Fruit fly (Drosophila melanogaster) whole organism, wandering third instar larva: ENCODE results near the gene Helz.

ENCODE experiments used
- Abd-B ChIP-seq: fragments of >200 bp; optimal IDR thresholded peaks from 2 replicates; lab custom pipeline; 2017; ENCODE audit warnings: missing biosample characterization, missing genetic modification characterization
- CG32264 ChIP-seq: fragments of 200-800 bp; sonication (Bioruptor generic); optimal IDR thresholded peaks from 2 replicates; lab custom pipeline; 2016; ENCODE audit warnings: missing biosample characterization, missing genetic modification characterization
- CG9705 ChIP-seq: fragments of 200-800 bp; sonication (Bioruptor generic); optimal IDR thresholded peaks from 2 replicates; lab custom pipeline; 2018; ENCODE audit warnings: missing biosample characterization, mild to moderate bottlenecking, missing genetic modification characterization
- Dfd ChIP-seq: fragments of >200 bp; optimal IDR thresholded peaks from 2 replicates; lab custom pipeline; 2017; ENCODE audit warnings: missing biosample characterization, missing genetic modification characterization
- Dif ChIP-seq: fragments of 200-275, 200-300 bp; sonication (Bioruptor generic); optimal IDR thresholded peaks from 2 replicates; lab custom pipeline; 2018; ENCODE audit warnings: missing biosample characterization, missing genetic modification characterization; ENCODE audit not compliant: partially characterized antibody
- GATAd ChIP-seq: sonication (Bioruptor generic); optimal IDR thresholded peaks from 2 replicates; lab custom pipeline; 2016; ENCODE audit warnings: missing biosample characterization, missing genetic modification characterization
- HLH106 ChIP-seq: fragments of 200-800 bp; optimal IDR thresholded peaks from 3 replicates; lab custom pipeline; 2019; ENCODE audit warnings: missing biosample characterization, mild to moderate bottlenecking, missing genetic modification characterization, moderate library complexity
- Hr78 ChIP-seq: fragments of >200 bp; optimal IDR thresholded peaks from 2 replicates; lab custom pipeline; 2017; ENCODE audit warnings: missing biosample characterization, missing genetic modification characterization
- Hr83 ChIP-seq: fragments of 200-300 bp; sonication (Bioruptor generic); optimal IDR thresholded peaks from 2 replicates; lab custom pipeline; 2016; ENCODE audit warnings: missing biosample characterization, mild to moderate bottlenecking, missing genetic modification characterization, moderate library complexity; ENCODE audit not compliant: poor library complexity, severe bottlenecking
- Mio ChIP-seq: sonication (Bioruptor generic); optimal IDR thresholded peaks from 2 replicates; lab custom pipeline; 2016; ENCODE audit warnings: missing biosample characterization, missing genetic modification characterization
- Myc ChIP-seq: fragments of >200 bp; optimal IDR thresholded peaks from 2 replicates; lab custom pipeline; 2017
- N ChIP-seq: fragments of >200 bp; optimal IDR thresholded peaks from 2 replicates; lab custom pipeline; 2018; ENCODE audit warnings: missing biosample characterization, missing external identifiers, missing genetic modification characterization
- OdsH ChIP-seq: fragments of 200-800 bp; sonication (Bioruptor generic); optimal IDR thresholded peaks from 2 replicates; lab custom pipeline; 2016; ENCODE audit warnings: missing biosample characterization, mild to moderate bottlenecking, missing genetic modification characterization
- Rel ChIP-seq, 2 experiments: fragments of 200-800 bp; sonication (Bioruptor generic) in 1 of 2; optimal IDR thresholded peaks; 2 replicates in 1 of 2; 3 replicates in 1 of 2; lab custom pipeline; 2016 to 2019; ENCODE audit warnings: mild to moderate bottlenecking in 2 of 2, missing biosample characterization in 2 of 2, missing genetic modification characterization in 2 of 2, moderate library complexity in 1 of 2
- Sp1 ChIP-seq: fragments of 200-800 bp; sonication (Bioruptor generic); optimal IDR thresholded peaks from 3 replicates; lab custom pipeline; 2019; ENCODE audit warnings: missing biosample characterization, mild to moderate bottlenecking, missing genetic modification characterization, moderate library complexity
- Vsx2 ChIP-seq: fragments of 200-300, 225-300 bp; sonication (Bioruptor generic); optimal IDR thresholded peaks from 2 replicates; lab custom pipeline; 2018; ENCODE audit warnings: missing biosample characterization, missing genetic modification characterization; ENCODE audit not compliant: partially characterized antibody
- br ChIP-seq: fragments of 200-800 bp; sonication (Bioruptor generic); optimal IDR thresholded peaks from 2 replicates; lab custom pipeline; 2016; ENCODE audit warnings: missing biosample characterization, missing genetic modification characterization
- brk ChIP-seq: fragments of 200-800 bp; sonication (Bioruptor generic); optimal IDR thresholded peaks from 2 replicates; lab custom pipeline; 2016; ENCODE audit warnings: missing biosample characterization, mild to moderate bottlenecking, missing genetic modification characterization
- dl ChIP-seq, 2 experiments: fragments of 175-275, 200-275 bp in 1 of 2; fragments of 200-275 bp in 1 of 2; sonication (Bioruptor generic); optimal IDR thresholded peaks; lab custom pipeline; 2018; ENCODE audit warnings: mild to moderate bottlenecking in 2 of 2, missing biosample characterization in 2 of 2, missing genetic modification characterization in 2 of 2, moderate library complexity in 2 of 2; ENCODE audit not compliant: partially characterized antibody in 2 of 2, insufficient read depth in 1 of 2
- dmrt93B ChIP-seq: fragments of 200-800 bp; sonication (Bioruptor generic); optimal IDR thresholded peaks from 2 replicates; lab custom pipeline; 2018; ENCODE audit warnings: missing biosample characterization, mild to moderate bottlenecking, missing genetic modification characterization
- dsf ChIP-seq: sonication (Bioruptor generic); optimal IDR thresholded peaks from 2 replicates; lab custom pipeline; 2016; ENCODE audit warnings: missing biosample characterization, missing genetic modification characterization, borderline replicate concordance
- ey ChIP-seq: fragments of 200-800 bp; sonication (Bioruptor generic); optimal IDR thresholded peaks from 2 replicates; lab custom pipeline; 2016; ENCODE audit warnings: missing biosample characterization, missing genetic modification characterization
- foxo ChIP-seq, 2 experiments: fragments of 200-800 bp; sonication (Bioruptor generic); optimal IDR thresholded peaks; 2 replicates in 1 of 2; 3 replicates in 1 of 2; lab custom pipeline; 2016 to 2017; ENCODE audit warnings: missing biosample characterization in 2 of 2, missing genetic modification characterization in 2 of 2
- jim ChIP-seq: fragments of 175-275, 200-325 bp; sonication (Bioruptor generic); optimal IDR thresholded peaks from 2 replicates; lab custom pipeline; 2016; ENCODE audit warnings: missing biosample characterization, mild to moderate bottlenecking, missing genetic modification characterization
- lola ChIP-seq: fragments of >200 bp; optimal IDR thresholded peaks from 2 replicates; lab custom pipeline; 2017; ENCODE audit warnings: missing biosample characterization, missing genetic modification characterization
- pan ChIP-seq: fragments of >200 bp; optimal IDR thresholded peaks from 2 replicates; lab custom pipeline; 2017
- psq ChIP-seq: fragments of 200-800 bp; sonication (Bioruptor generic); optimal IDR thresholded peaks from 3 replicates; lab custom pipeline; 2017; ENCODE audit warnings: missing biosample characterization, mild to moderate bottlenecking, missing genetic modification characterization, moderate library complexity
- rgr ChIP-seq: fragments of 200-800 bp; sonication (Bioruptor generic); optimal IDR thresholded peaks from 3 replicates; lab custom pipeline; 2016; ENCODE audit warnings: missing biosample characterization, mild to moderate bottlenecking, missing genetic modification characterization
- sage ChIP-seq: fragments of 200-800 bp; sonication (Bioruptor generic); optimal IDR thresholded peaks from 2 replicates; lab custom pipeline; 2016; ENCODE audit warnings: missing biosample characterization, mild to moderate bottlenecking, missing genetic modification characterization
- sv ChIP-seq: fragments of 200-800 bp; sonication (Bioruptor generic); optimal IDR thresholded peaks from 3 replicates; lab custom pipeline; 2016; ENCODE audit warnings: missing biosample characterization, missing genetic modification characterization
- tai ChIP-seq: sonication (Bioruptor generic); optimal IDR thresholded peaks from 2 replicates; lab custom pipeline; 2016; ENCODE audit warnings: missing biosample characterization, missing genetic modification characterization
- usp ChIP-seq: fragments of >200 bp; optimal IDR thresholded peaks from 2 replicates; lab custom pipeline; 2017; ENCODE audit warnings: missing biosample characterization, missing genetic modification characterization
- woc ChIP-seq: sonication (Bioruptor generic); optimal IDR thresholded peaks from 2 replicates; lab custom pipeline; 2016; ENCODE audit warnings: missing biosample characterization, mild to moderate bottlenecking, missing genetic modification characterization

Gene Helz

dm6 chr3L:14803236-14803635 lies 13.5 kb downstream of the Helz start, which contains the start of gene gnu:
gnu (minus strand) TSS chr3L:14803360.
- no peak for TF ChIP-seq GATAd (GFP tag; lab: Kevin White, UChicago)

DNA sequence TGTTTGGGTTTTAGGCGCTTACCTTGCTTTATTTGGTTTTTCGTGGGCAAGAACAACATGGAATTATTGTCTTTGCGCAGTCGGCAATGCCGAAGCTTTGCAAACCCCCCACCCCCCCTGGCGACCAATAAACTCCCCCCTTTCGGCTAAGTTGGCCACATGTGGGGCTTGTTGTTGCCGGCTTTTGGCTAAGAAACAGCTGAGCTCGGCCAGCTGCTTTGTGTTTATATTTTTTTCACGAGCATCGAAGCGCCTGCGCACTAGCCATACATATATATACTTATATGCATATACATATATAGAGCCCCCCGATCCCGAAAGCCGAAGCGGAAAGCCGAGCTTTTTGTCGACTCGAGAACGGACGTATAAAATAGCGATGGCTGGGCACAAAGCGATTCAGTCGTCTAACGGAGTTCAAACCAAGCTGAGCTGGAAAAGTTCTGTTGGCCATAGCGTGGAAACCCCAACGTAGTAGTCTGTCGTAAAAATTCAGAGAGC lies 15.0 kb downstream of the Helz start, which contains the start of gene CG17839:
Gene CG17839, plus strand, starts transcription at position 413 of the 498 bp plus-strand sequence.
- TF ChIP-seq HLH106 (tag; lab: Kevin White, UChicago) (no peak), psq (GFP tag; lab: Kevin White, UChicago) (no peak), Hr78 (no peak), dl (GFP tag; optimal IDR thresholded peaks at IDR 0.05; lab: Kevin White, UChicago; ENCODE audit: insufficient read depth in 1 of 2, partially characterized antibody in 2 of 2) (no peak), usp (GFP tag; lab: Kevin White, UChicago) (no peak), br (GFP tag; lab: Kevin White, UChicago) (no peak), Hr83 (GFP tag; lab: Kevin White, UChicago) (no peak), CG9705 (GFP tag; lab: Kevin White, UChicago) (no peak), dmrt93B (no peak), Abd-B (GFP tag; lab: Kevin White, UChicago) (no peak), OdsH (GFP tag; lab: Kevin White, UChicago) (no peak), Dif (GFP tag; lab: Kevin White, UChicago) (no peak), N (GFP tag; lab: Kevin White, UChicago) (no peak), woc (GFP tag; lab: Kevin White, UChicago) (no peak), lola (GFP tag; lab: Kevin White, UChicago) (no peak), Myc (lab: Kevin White, UChicago) (no peak), Vsx2 (GFP tag; lab: Kevin White, UChicago) (no peak), jim (GFP tag; lab: Kevin White, UChicago) (no peak)
- TF ChIP-seq, all 38 proteins: peak for 0

dm6 chr3L:14816666-14817065 lies 26.9 kb downstream of the Helz start:
- TF ChIP-seq br (GFP tag; lab: Kevin White, UChicago) (no peak), OdsH (GFP tag; lab: Kevin White, UChicago) (no peak), usp (GFP tag; lab: Kevin White, UChicago) (no peak), Vsx2 (GFP tag; lab: Kevin White, UChicago) (no peak), dsf (GFP tag; lab: Kevin White, UChicago) (no peak), woc (GFP tag; lab: Kevin White, UChicago) (no peak), tai (GFP tag; lab: Kevin White, UChicago) (no peak), foxo (GFP tag; optimal IDR thresholded peaks at IDR 0.05; lab: Kevin White, UChicago) (no peak), HLH106 (tag; lab: Kevin White, UChicago) (no peak), Dif (GFP tag; lab: Kevin White, UChicago) (no peak), psq (GFP tag; lab: Kevin White, UChicago) (no peak), sage (GFP tag; lab: Kevin White, UChicago) (no peak), dmrt93B (no peak), Sp1 (no peak), brk (no peak), Rel (GFP tag; optimal IDR thresholded peaks at IDR 0.05; lab: Kevin White, UChicago) (no peak), Rel (tag; optimal IDR thresholded peaks at IDR 0.05; lab: Kevin White, UChicago) (no peak)

- TF ChIP-seq Mio (no peak), sv (GFP tag; lab: Kevin White, UChicago) (no peak), Hr78 (no peak), GATAd (GFP tag; lab: Kevin White, UChicago) (no peak), dl (GFP tag; optimal IDR thresholded peaks at IDR 0.05; lab: Kevin White, UChicago; ENCODE audit: insufficient read depth in 1 of 2, partially characterized antibody in 2 of 2) (no peak), CG32264 (no peak), rgr (GFP tag; lab: Kevin White, UChicago) (no peak)
- TF ChIP-seq, all 38 proteins: peak for 0
Observed at dm6 chr3L:14821133-14821532, 31.4 kb downstream of the Helz start.

DNA sequence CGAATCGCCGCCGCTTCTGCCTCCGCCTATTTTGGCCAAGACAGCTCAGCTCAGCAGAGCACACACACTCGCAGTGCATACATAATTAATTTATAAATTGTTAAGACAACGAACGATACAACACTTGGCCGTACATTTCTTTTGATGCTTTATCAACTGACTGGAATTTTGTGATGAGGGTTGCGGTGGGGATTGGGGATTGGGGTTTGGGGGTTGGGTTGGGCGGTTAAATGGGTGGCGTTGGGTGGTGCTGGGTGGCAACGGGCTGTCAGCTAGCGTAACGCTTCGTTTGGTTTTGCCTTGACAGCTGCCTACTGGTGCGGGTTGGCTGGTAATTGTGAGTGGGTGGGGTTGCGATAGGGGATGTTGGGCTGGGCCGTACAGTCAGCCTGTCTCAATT lies 32.6 kb downstream of the Helz start:
- no peak for TF ChIP-seq pan (lab: Kevin White, UChicago)
- TF ChIP-seq Vsx2 (GFP tag; lab: Kevin White, UChicago), result no peak
- TF ChIP-seq N (GFP tag; lab: Kevin White, UChicago), result no peak
- TF ChIP-seq ey (GFP tag; lab: Kevin White, UChicago), result no peak
- TF ChIP-seq usp (GFP tag; lab: Kevin White, UChicago), result no peak
- no peak for TF ChIP-seq rgr (GFP tag; lab: Kevin White, UChicago)
- TF ChIP-seq CG32264, result no peak
- no peak for TF ChIP-seq OdsH (GFP tag; lab: Kevin White, UChicago)
- TF ChIP-seq Sp1, result no peak
- no peak for TF ChIP-seq Dfd
- TF ChIP-seq dmrt93B, result no peak
- TF ChIP-seq lola (GFP tag; lab: Kevin White, UChicago), result no peak
- no peak for TF ChIP-seq HLH106 (tag; lab: Kevin White, UChicago)
